Fruit fly (Drosophila melanogaster) whole organism, pupa: ENCODE data around the gene Mkp3.
A peak's percentile ranks its signal among the peaks of the same experiment; 100 is the strongest.

Experiments used
- CG8159 ChIP-seq: fragments of 200-800 bp; sonication (Bioruptor generic); optimal IDR thresholded peaks from 3 replicates; lab custom pipeline; 2018; ENCODE audit warnings: missing biosample characterization, mild to moderate bottlenecking, missing genetic modification characterization, moderate library complexity
- CG9948 ChIP-seq: fragments of 200-800 bp; sonication (Bioruptor generic); optimal IDR thresholded peaks from 2 replicates; lab custom pipeline; 2018; ENCODE audit warnings: missing biosample characterization, mild to moderate bottlenecking, missing genetic modification characterization, moderate library complexity
- gl ChIP-seq: fragments of 200-800 bp; sonication (Bioruptor generic); optimal IDR thresholded peaks from 2 replicates; lab custom pipeline; 2018; ENCODE audit warnings: missing biosample characterization, mild to moderate bottlenecking, missing genetic modification characterization
- rn ChIP-seq: fragments of 200-800 bp; sonication (Bioruptor generic); IDR thresholded peaks from 2 replicates; pipeline ENCODE4 v1.3.6; 2022; ENCODE audit warnings: missing biosample characterization, missing genetic modification characterization

DNA sequence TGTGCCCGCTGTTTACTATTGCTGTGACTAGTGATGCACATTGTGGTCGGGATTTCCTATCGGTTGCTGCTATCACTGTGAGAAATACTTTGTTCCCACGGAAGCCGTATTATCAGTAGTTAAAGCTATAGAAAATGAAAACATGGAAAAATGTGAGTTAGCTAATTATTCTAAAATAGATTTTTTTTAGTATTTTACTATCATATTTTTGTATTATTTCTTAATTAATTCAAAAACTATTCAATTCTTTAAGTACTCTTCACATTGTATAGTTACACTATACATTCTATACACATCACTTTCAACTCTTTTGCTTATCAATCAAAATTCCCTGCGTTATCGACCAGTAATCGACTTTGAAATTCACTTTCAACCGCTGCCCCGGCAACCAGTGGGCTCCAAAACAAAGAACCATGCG is 11.4 kb upstream of the Mkp3 start, which contains the start of the genes Naxd and CG14079:
- peak; percentile 69 for TF ChIP-seq CG9948 (tag; lab: Kevin White, UChicago)
- peak; percentile 54 for TF ChIP-seq rn (GFP tag; lab: Robert Waterston, UW)
- TF ChIP-seq gl (tag; lab: Kevin White, UChicago): peak; percentile 18
- TF ChIP-seq CG8159 (tag; lab: Kevin White, UChicago): peak; percentile 71
